Fruit fly (Drosophila melanogaster): ENCODE results near the gene Dhc1.

- TF ChIP-seq CG13204 (GFP tag; optimal IDR thresholded peaks at IDR 0.05) (no peak), CG9948 (tag; optimal IDR thresholded peaks at IDR 0.05) (no peak), Pif1A (GFP tag; optimal IDR thresholded peaks at IDR 0.05) (no peak), CG34367 (tag; optimal IDR thresholded peaks at IDR 0.05) (no peak), EcR (GFP tag; optimal IDR thresholded peaks at IDR 0.05) (no peak), CG32121 (GFP tag; IDR thresholded peaks at IDR 0.05) (no peak), CG4496 (GFP tag; IDR thresholded peaks at IDR 0.05) (no peak), fd96Ca (GFP tag; IDR thresholded peaks at IDR 0.05) (no peak), CG15710 (tag; optimal IDR thresholded peaks at IDR 0.05) (no peak), Pif1B (GFP tag; optimal IDR thresholded peaks at IDR 0.05) (no peak), Ets98B (GFP tag; IDR thresholded peaks at IDR 0.05) (no peak), Snoo (tag; optimal IDR thresholded peaks at IDR 0.05) (no peak), D1 (tag; optimal IDR thresholded peaks at IDR 0.05) (no peak)
These were observed 30.5 kb downstream of the Dhc1 start for dm6 chr3R:9643977-9644376.

Measured in whole organism, pupa.